Fruit fly (Drosophila melanogaster) whole organism, wandering third instar larva: ENCODE measurements around the gene CG3386.
A peak's percentile ranks its signal among the peaks of the same experiment; 100 is the strongest.

Experiments
- Abd-B ChIP-seq: fragments of >200 bp; optimal IDR thresholded peaks from 2 replicates; lab custom pipeline; 2017; ENCODE audit warnings: missing biosample characterization, missing genetic modification characterization
- CG32264 ChIP-seq: fragments of 200-800 bp; sonication (Bioruptor generic); optimal IDR thresholded peaks from 2 replicates; lab custom pipeline; 2016; ENCODE audit warnings: missing biosample characterization, missing genetic modification characterization
- CG9705 ChIP-seq: fragments of 200-800 bp; sonication (Bioruptor generic); optimal IDR thresholded peaks from 2 replicates; lab custom pipeline; 2018; ENCODE audit warnings: missing biosample characterization, mild to moderate bottlenecking, missing genetic modification characterization
- CrebA ChIP-seq: fragments of 200-800 bp; sonication (Bioruptor generic); optimal IDR thresholded peaks from 2 replicates; lab custom pipeline; 2016; ENCODE audit warnings: missing biosample characterization, mild to moderate bottlenecking, missing genetic modification characterization, borderline replicate concordance
- Dfd ChIP-seq: fragments of >200 bp; optimal IDR thresholded peaks from 2 replicates; lab custom pipeline; 2017; ENCODE audit warnings: missing biosample characterization, missing genetic modification characterization
- Dif ChIP-seq: fragments of 200-275, 200-300 bp; sonication (Bioruptor generic); optimal IDR thresholded peaks from 2 replicates; lab custom pipeline; 2018; ENCODE audit warnings: missing biosample characterization, missing genetic modification characterization; ENCODE audit not compliant: partially characterized antibody
- GATAd ChIP-seq: sonication (Bioruptor generic); optimal IDR thresholded peaks from 2 replicates; lab custom pipeline; 2016; ENCODE audit warnings: missing biosample characterization, missing genetic modification characterization
- HLH106 ChIP-seq: fragments of 200-800 bp; optimal IDR thresholded peaks from 3 replicates; lab custom pipeline; 2019; ENCODE audit warnings: missing biosample characterization, mild to moderate bottlenecking, missing genetic modification characterization, moderate library complexity
- Hnf4 ChIP-seq: fragments of 200-800 bp; sonication (Bioruptor generic); optimal IDR thresholded peaks from 2 replicates; lab custom pipeline; 2016; ENCODE audit warnings: missing biosample characterization, mild to moderate bottlenecking, missing genetic modification characterization
- Hr78 ChIP-seq: fragments of >200 bp; optimal IDR thresholded peaks from 2 replicates; lab custom pipeline; 2017; ENCODE audit warnings: missing biosample characterization, missing genetic modification characterization
- Hr83 ChIP-seq: fragments of 200-300 bp; sonication (Bioruptor generic); optimal IDR thresholded peaks from 2 replicates; lab custom pipeline; 2016; ENCODE audit warnings: missing biosample characterization, mild to moderate bottlenecking, missing genetic modification characterization, moderate library complexity; ENCODE audit not compliant: poor library complexity, severe bottlenecking
- Jra ChIP-seq: sonication (Bioruptor generic); optimal IDR thresholded peaks from 2 replicates; lab custom pipeline; 2016; ENCODE audit warnings: missing biosample characterization, missing genetic modification characterization
- Mio ChIP-seq: sonication (Bioruptor generic); optimal IDR thresholded peaks from 2 replicates; lab custom pipeline; 2016; ENCODE audit warnings: missing biosample characterization, missing genetic modification characterization
- Myc ChIP-seq: fragments of >200 bp; optimal IDR thresholded peaks from 2 replicates; lab custom pipeline; 2017
- N ChIP-seq: fragments of >200 bp; optimal IDR thresholded peaks from 2 replicates; lab custom pipeline; 2018; ENCODE audit warnings: missing biosample characterization, missing external identifiers, missing genetic modification characterization
- OdsH ChIP-seq: fragments of 200-800 bp; sonication (Bioruptor generic); optimal IDR thresholded peaks from 2 replicates; lab custom pipeline; 2016; ENCODE audit warnings: missing biosample characterization, mild to moderate bottlenecking, missing genetic modification characterization
- Rel ChIP-seq, 2 experiments: fragments of 200-800 bp; sonication (Bioruptor generic) in 1 of 2; optimal IDR thresholded peaks; 2 replicates in 1 of 2; 3 replicates in 1 of 2; lab custom pipeline; 2016 to 2019; ENCODE audit warnings: mild to moderate bottlenecking in 2 of 2, missing biosample characterization in 2 of 2, missing genetic modification characterization in 2 of 2, moderate library complexity in 1 of 2
- Sp1 ChIP-seq: fragments of 200-800 bp; sonication (Bioruptor generic); optimal IDR thresholded peaks from 3 replicates; lab custom pipeline; 2019; ENCODE audit warnings: missing biosample characterization, mild to moderate bottlenecking, missing genetic modification characterization, moderate library complexity
- Vsx2 ChIP-seq: fragments of 200-300, 225-300 bp; sonication (Bioruptor generic); optimal IDR thresholded peaks from 2 replicates; lab custom pipeline; 2018; ENCODE audit warnings: missing biosample characterization, missing genetic modification characterization; ENCODE audit not compliant: partially characterized antibody
- br ChIP-seq: fragments of 200-800 bp; sonication (Bioruptor generic); optimal IDR thresholded peaks from 2 replicates; lab custom pipeline; 2016; ENCODE audit warnings: missing biosample characterization, missing genetic modification characterization
- brk ChIP-seq: fragments of 200-800 bp; sonication (Bioruptor generic); optimal IDR thresholded peaks from 2 replicates; lab custom pipeline; 2016; ENCODE audit warnings: missing biosample characterization, mild to moderate bottlenecking, missing genetic modification characterization
- dl ChIP-seq, 2 experiments: fragments of 175-275, 200-275 bp in 1 of 2; fragments of 200-275 bp in 1 of 2; sonication (Bioruptor generic); optimal IDR thresholded peaks; lab custom pipeline; 2018; ENCODE audit warnings: mild to moderate bottlenecking in 2 of 2, missing biosample characterization in 2 of 2, missing genetic modification characterization in 2 of 2, moderate library complexity in 2 of 2; ENCODE audit not compliant: partially characterized antibody in 2 of 2, insufficient read depth in 1 of 2
- dmrt93B ChIP-seq: fragments of 200-800 bp; sonication (Bioruptor generic); optimal IDR thresholded peaks from 2 replicates; lab custom pipeline; 2018; ENCODE audit warnings: missing biosample characterization, mild to moderate bottlenecking, missing genetic modification characterization
- dsf ChIP-seq: sonication (Bioruptor generic); optimal IDR thresholded peaks from 2 replicates; lab custom pipeline; 2016; ENCODE audit warnings: missing biosample characterization, missing genetic modification characterization, borderline replicate concordance
- ey ChIP-seq: fragments of 200-800 bp; sonication (Bioruptor generic); optimal IDR thresholded peaks from 2 replicates; lab custom pipeline; 2016; ENCODE audit warnings: missing biosample characterization, missing genetic modification characterization
- foxo ChIP-seq, 2 experiments: fragments of 200-800 bp; sonication (Bioruptor generic); optimal IDR thresholded peaks; 2 replicates in 1 of 2; 3 replicates in 1 of 2; lab custom pipeline; 2016 to 2017; ENCODE audit warnings: missing biosample characterization in 2 of 2, missing genetic modification characterization in 2 of 2
- fru ChIP-seq: fragments of 200-800 bp; sonication (Bioruptor generic); optimal IDR thresholded peaks from 3 replicates; lab custom pipeline; 2016; ENCODE audit warnings: missing biosample characterization, mild to moderate bottlenecking, missing genetic modification characterization
- h ChIP-seq: fragments of 200-800 bp; sonication (Bioruptor generic); optimal IDR thresholded peaks from 3 replicates; lab custom pipeline; 2016; ENCODE audit warnings: missing biosample characterization, mild to moderate bottlenecking, missing genetic modification characterization
- jim ChIP-seq: fragments of 175-275, 200-325 bp; sonication (Bioruptor generic); optimal IDR thresholded peaks from 2 replicates; lab custom pipeline; 2016; ENCODE audit warnings: missing biosample characterization, mild to moderate bottlenecking, missing genetic modification characterization
- lola ChIP-seq: fragments of >200 bp; optimal IDR thresholded peaks from 2 replicates; lab custom pipeline; 2017; ENCODE audit warnings: missing biosample characterization, missing genetic modification characterization
- pan ChIP-seq: fragments of >200 bp; optimal IDR thresholded peaks from 2 replicates; lab custom pipeline; 2017
- psq ChIP-seq: fragments of 200-800 bp; sonication (Bioruptor generic); optimal IDR thresholded peaks from 3 replicates; lab custom pipeline; 2017; ENCODE audit warnings: missing biosample characterization, mild to moderate bottlenecking, missing genetic modification characterization, moderate library complexity
- rgr ChIP-seq: fragments of 200-800 bp; sonication (Bioruptor generic); optimal IDR thresholded peaks from 3 replicates; lab custom pipeline; 2016; ENCODE audit warnings: missing biosample characterization, mild to moderate bottlenecking, missing genetic modification characterization
- sage ChIP-seq: fragments of 200-800 bp; sonication (Bioruptor generic); optimal IDR thresholded peaks from 2 replicates; lab custom pipeline; 2016; ENCODE audit warnings: missing biosample characterization, mild to moderate bottlenecking, missing genetic modification characterization
- sv ChIP-seq: fragments of 200-800 bp; sonication (Bioruptor generic); optimal IDR thresholded peaks from 3 replicates; lab custom pipeline; 2016; ENCODE audit warnings: missing biosample characterization, missing genetic modification characterization
- tai ChIP-seq: sonication (Bioruptor generic); optimal IDR thresholded peaks from 2 replicates; lab custom pipeline; 2016; ENCODE audit warnings: missing biosample characterization, missing genetic modification characterization
- usp ChIP-seq: fragments of >200 bp; optimal IDR thresholded peaks from 2 replicates; lab custom pipeline; 2017; ENCODE audit warnings: missing biosample characterization, missing genetic modification characterization
- woc ChIP-seq: sonication (Bioruptor generic); optimal IDR thresholded peaks from 2 replicates; lab custom pipeline; 2016; ENCODE audit warnings: missing biosample characterization, mild to moderate bottlenecking, missing genetic modification characterization

Gene CG3386

DNA sequence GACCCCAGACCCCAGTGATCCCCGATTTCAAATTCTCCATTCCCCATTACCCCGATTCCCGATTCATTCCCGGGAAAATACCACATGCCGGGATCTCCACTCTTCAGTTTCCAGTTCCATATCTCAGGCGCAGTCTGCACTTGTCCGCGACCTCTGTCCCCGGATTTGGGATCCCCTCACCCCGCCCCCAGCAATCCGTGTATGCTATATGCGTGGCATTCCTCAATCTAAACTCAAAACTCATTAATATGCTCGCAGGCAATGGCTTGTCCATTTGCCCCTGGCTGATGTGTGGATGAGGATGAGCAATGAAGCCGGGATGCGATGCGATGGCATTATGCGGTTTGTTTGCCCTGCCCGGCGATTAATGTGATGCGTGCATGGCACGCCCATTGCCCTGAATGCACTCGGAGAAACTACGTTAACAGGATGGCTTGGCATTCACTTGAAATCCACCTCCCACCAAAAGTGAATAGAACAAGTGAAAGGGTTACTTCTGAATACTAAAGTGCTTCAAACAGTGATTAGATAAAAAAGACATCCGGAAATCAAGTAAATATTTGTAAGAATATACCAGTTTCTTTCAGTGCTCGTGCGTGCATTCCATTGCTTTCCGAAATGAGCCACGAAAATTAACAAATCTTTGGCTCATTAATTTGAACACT lies 43.4 kb upstream of the CG3386 start (continued):
- TF ChIP-seq ey (GFP tag; lab: Kevin White, UChicago) (peak; percentile 87), psq (peak; percentile 70), dl (GFP tag; optimal IDR thresholded peaks at IDR 0.05; lab: Kevin White, UChicago; ENCODE audit: insufficient read depth in 1 of 2, partially characterized antibody in 2 of 2) (no peak), foxo (GFP tag; optimal IDR thresholded peaks at IDR 0.05; lab: Kevin White, UChicago) (peak in 1 of 2 experiments; percentile 89)

DNA sequence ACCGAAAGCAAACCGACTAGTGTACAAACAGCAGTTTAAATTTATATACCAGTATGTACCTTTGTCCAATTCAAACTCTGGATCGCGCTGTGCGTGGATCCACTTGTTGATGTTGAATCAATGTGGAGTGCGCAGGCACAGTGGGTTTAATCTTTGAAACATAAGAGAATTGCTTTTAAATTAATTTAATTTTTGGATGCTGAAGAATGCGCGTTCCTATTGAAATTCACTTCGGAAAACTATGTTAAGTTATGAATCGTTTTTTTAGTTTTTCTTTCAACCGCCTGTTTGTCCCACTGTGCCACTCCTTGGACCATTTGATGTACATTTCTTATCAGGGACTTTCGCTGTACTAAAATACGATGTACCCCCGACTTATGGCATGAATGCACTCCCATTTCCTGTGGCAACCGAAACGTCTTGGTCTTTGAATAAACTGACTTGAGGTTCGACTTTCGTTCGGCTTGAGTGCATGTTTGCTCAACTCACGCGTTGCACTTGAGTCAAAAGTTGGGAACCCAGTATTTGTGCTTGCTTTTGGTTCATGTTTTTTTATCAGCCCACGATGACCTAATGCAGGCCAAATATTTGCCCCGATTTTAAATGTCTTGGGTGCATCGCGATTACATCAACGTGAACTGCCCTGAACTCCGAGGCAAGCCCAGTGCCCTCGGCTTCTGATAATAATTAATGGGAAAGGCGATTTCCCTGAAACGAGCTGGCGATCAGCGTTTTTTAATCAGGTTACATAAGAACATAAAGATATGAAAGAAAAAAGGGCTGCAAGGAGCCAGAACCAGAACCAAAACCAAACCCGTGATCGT lies 42.5 kb upstream of the CG3386 start:
- TF ChIP-seq brk (peak; percentile 82), Hr83 (no peak), Jra (GFP tag; lab: Kevin White, UChicago) (peak; percentile 88), psq (peak; percentile 85), GATAd (GFP tag; lab: Kevin White, UChicago) (no peak), jim (GFP tag; lab: Kevin White, UChicago) (no peak), sv (GFP tag; lab: Kevin White, UChicago) (peak; percentile 92), usp (GFP tag; lab: Kevin White, UChicago) (no peak), foxo (GFP tag; optimal IDR thresholded peaks at IDR 0.05; lab: Kevin White, UChicago) (peak; percentile 57 to 96), CG32264 (peak; percentile 79), fru (GFP tag; lab: Kevin White, UChicago) (peak; percentile 94), HLH106 (peak; percentile 87), rgr (GFP tag; lab: Kevin White, UChicago) (peak; percentile 91), sage (GFP tag; lab: Kevin White, UChicago) (peak; percentile 88), Dif (no peak), woc (peak; percentile 82), pan (lab: Kevin White, UChicago) (no peak), Hr78 (GFP tag; lab: Kevin White, UChicago) (no peak), Hnf4 (peak; percentile 91), Sp1 (GFP tag; lab: Kevin White, UChicago) (peak; percentile 88), CrebA (GFP tag; lab: Kevin White, UChicago) (no peak), Dfd (GFP tag; lab: Kevin White, UChicago) (no peak), dmrt93B (GFP tag; lab: Kevin White, UChicago) (peak; percentile 77), br (peak; percentile 95), dl (GFP tag; optimal IDR thresholded peaks at IDR 0.05; lab: Kevin White, UChicago; ENCODE audit: insufficient read depth in 1 of 2, partially characterized antibody in 2 of 2) (no peak), Rel (GFP tag; optimal IDR thresholded peaks at IDR 0.05; lab: Kevin White, UChicago) (peak; percentile 74), Rel (tag; optimal IDR thresholded peaks at IDR 0.05; lab: Kevin White, UChicago) (peak; percentile 67), N (GFP tag; lab: Kevin White, UChicago) (no peak), ey (GFP tag; lab: Kevin White, UChicago) (peak; percentile 89), Vsx2 (GFP tag; lab: Kevin White, UChicago) (no peak), tai (GFP tag; lab: Kevin White, UChicago) (peak; percentile 84), Myc (lab: Kevin White, UChicago) (no peak), OdsH (GFP tag; lab: Kevin White, UChicago) (peak; percentile 92), h (GFP tag; lab: Kevin White, UChicago) (peak; percentile 94), Mio (GFP tag; lab: Kevin White, UChicago) (peak; percentile 47), dsf (GFP tag; lab: Kevin White, UChicago) (peak; percentile 39), CG9705 (peak; percentile 66), Abd-B (GFP tag; lab: Kevin White, UChicago) (no peak), lola (GFP tag; lab: Kevin White, UChicago) (no peak)
